Worm (Caenorhabditis elegans): Measurements from ENCODE around the gene cnnm-5.

DNA sequence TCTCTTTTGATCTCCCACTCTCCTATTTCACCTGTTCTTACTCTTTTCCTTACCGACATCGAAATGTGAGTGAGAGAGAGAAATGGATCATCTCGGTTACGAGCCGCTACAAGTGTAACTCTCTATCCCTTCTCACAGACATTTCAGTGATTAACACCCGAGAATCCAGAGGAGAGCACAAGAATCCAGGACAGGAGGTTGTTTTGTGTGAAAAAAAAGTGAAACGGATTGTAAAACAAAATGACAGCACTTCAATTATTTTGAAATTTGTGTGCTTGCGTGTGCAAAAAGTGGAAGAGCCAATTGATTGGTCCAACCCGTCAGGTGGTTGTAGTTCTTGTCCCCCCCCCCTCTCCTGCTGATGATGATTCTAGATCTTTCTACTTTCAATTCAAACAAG is 46.2 kb downstream of the cnnm-5 start:
- no peak for TF ChIP-seq unc-86 (tag; optimal IDR thresholded peaks at IDR 0.05)
- TF ChIP-seq elt-2 (tag; optimal IDR thresholded peaks at IDR 0.05), result no peak
- no peak for TF ChIP-seq fkh-10 (GFP tag; optimal IDR thresholded peaks at IDR 0.05)
- TF ChIP-seq pqm-1 (tag; optimal IDR thresholded peaks at IDR 0.05), result no peak

All from whole organism, L1 larva.